Fruit fly (Drosophila melanogaster): ENCODE measurements around the gene r.

r gene

dm6 chrX:16683765-16684164 is 28.6 kb downstream of the r start, which contains the start of gene Axs (continued):
- TF ChIP-seq Opbp (GFP tag; IDR thresholded peaks at IDR 0.05; ENCODE audit: partially characterized antibody) (peak; percentile 84), MTF-1 (GFP tag; optimal IDR thresholded peaks at IDR 0.05; ENCODE audit: borderline replicate concordance) (peak; percentile 19), chn (GFP tag; optimal IDR thresholded peaks at IDR 0.05) (peak; percentile 24), Dip3 (GFP tag; optimal IDR thresholded peaks at IDR 0.05) (no peak), lilli (GFP tag; optimal IDR thresholded peaks at IDR 0.05) (peak; percentile 56), CTCF (GFP tag; optimal IDR thresholded peaks at IDR 0.05) (peak; percentile 21), CG17186 (GFP tag; optimal IDR thresholded peaks at IDR 0.05) (peak; percentile 40), tll (GFP tag; optimal IDR thresholded peaks at IDR 0.05) (peak in 1 of 2 experiments; percentile 37), zfh1 (GFP tag; IDR thresholded peaks at IDR 0.05) (0 out of 3 replicates have a peak, but pooled peaks have one; percentile 7), Rfx (GFP tag; IDR thresholded peaks at IDR 0.05) (peak; percentile 54), CG30431 (GFP tag; optimal IDR thresholded peaks at IDR 0.05) (no peak), exex (tag; optimal IDR thresholded peaks at IDR 0.05) (no peak), gfzf (GFP tag; optimal IDR thresholded peaks at IDR 0.05) (peak; percentile 36), CG12155 (GFP tag; optimal IDR thresholded peaks at IDR 0.05) (peak; percentile 99), CrebB (tag; optimal IDR thresholded peaks at IDR 0.05) (no peak), CG15269 (tag; optimal IDR thresholded peaks at IDR 0.05) (no peak), CG13424 (tag; optimal IDR thresholded peaks at IDR 0.05) (no peak), gro (GFP tag; optimal IDR thresholded peaks at IDR 0.05) (peak; percentile 51), CG16815 (GFP tag; optimal IDR thresholded peaks at IDR 0.05) (no peak), CG9817 (tag; optimal IDR thresholded peaks at IDR 0.05) (peak; percentile 0), Hand (GFP tag; optimal IDR thresholded peaks at IDR 0.05) (no peak), Dref (GFP tag; IDR thresholded peaks at IDR 0.05) (peak; percentile 88), H15 (GFP tag; IDR thresholded peaks at IDR 0.05) (no peak), C15 (GFP tag; IDR thresholded peaks at IDR 0.05) (no peak), CG16813 (GFP tag; IDR thresholded peaks at IDR 0.05; ENCODE audit: partially characterized antibody) (peak; percentile 69), Atf3 (GFP tag; optimal IDR thresholded peaks at IDR 0.05) (peak; percentile 51), CG2712 (tag; optimal IDR thresholded peaks at IDR 0.05) (peak; percentile 20), Stat92E (GFP tag; optimal IDR thresholded peaks at IDR 0.05) (peak in 1 of 3 experiments; percentile 43), vfl (GFP tag; optimal IDR thresholded peaks at IDR 0.05) (peak; percentile 46), nerfin-2 (GFP tag; IDR thresholded peaks at IDR 0.05; ENCODE audit: partially characterized antibody) (peak; percentile 52), CG11696 (GFP tag; IDR thresholded peaks at IDR 0.05) (no peak), CG9932 (GFP tag; IDR thresholded peaks at IDR 0.05) (peak; percentile 58), tx (GFP tag; optimal IDR thresholded peaks at IDR 0.05) (peak; percentile 30), tgo (GFP tag; IDR thresholded peaks at IDR 0.05) (no peak), CG12769 (tag; optimal IDR thresholded peaks at IDR 0.05) (peak; percentile 16), CG10366 (GFP tag; IDR thresholded peaks at IDR 0.05) (no peak), pho (GFP tag; optimal IDR thresholded peaks at IDR 0.05) (peak; percentile 1), nom (GFP tag; optimal IDR thresholded peaks at IDR 0.05) (no peak), sd (tag; optimal IDR thresholded peaks at IDR 0.05) (peak; percentile 18), CG13123 (GFP tag; optimal IDR thresholded peaks at IDR 0.05) (no peak), ato (GFP tag; IDR thresholded peaks at IDR 0.05; ENCODE audit: partially characterized antibody) (peak; percentile 69), CG14710 (tag; optimal IDR thresholded peaks at IDR 0.05) (peak; percentile 38), Elba2 (GFP tag; optimal IDR thresholded peaks at IDR 0.05) (no peak), en (GFP tag; optimal IDR thresholded peaks at IDR 0.05) (no peak), pzg (GFP tag; optimal IDR thresholded peaks at IDR 0.05) (peak; percentile 59), mam (GFP tag; optimal IDR thresholded peaks at IDR 0.05) (peak; percentile 50), shn (GFP tag; optimal IDR thresholded peaks at IDR 0.05) (peak; percentile 41), CG13624 (GFP tag; optimal IDR thresholded peaks at IDR 0.05) (peak; percentile 6), scrt (GFP tag; optimal IDR thresholded peaks at IDR 0.05) (peak; percentile 69), ewg (GFP tag; optimal IDR thresholded peaks at IDR 0.05) (peak; percentile 47), Deaf1 (tag; optimal IDR thresholded peaks at IDR 0.05) (no peak)
